2 fruit fly cellular contexts compared by ENCODE assay signal in genomic region chr2L:3327603-3328002, dm6.
A peak's percentile ranks its signal among the peaks of the same experiment; 100 is the strongest.
TF ChIP-seq lines count a peak whose summit lies in the region.

Gene CG33282 (plus strand): TSS chr2L:3327903.

TF ChIP-seq in whole organism, adult, 20 proteins besides CTCF, POLR2A, EP300 and RAD21:
- TF ChIP-seq CG33017 (tag; optimal IDR thresholded peaks at IDR 0.05; lab: Kevin White, UChicago) (peak; percentile 31), bab1 (GFP tag; optimal IDR thresholded peaks at IDR 0.05; lab: Kevin White, UChicago) (no peak)

TF ChIP-seq in whole organism, prepupa, 60 proteins besides CTCF, POLR2A, EP300 and RAD21:
- peak; percentile 9 for TF ChIP-seq svp (GFP tag; lab: Kevin White, UChicago)
- no peak for TF ChIP-seq CG6276 (GFP tag; optimal IDR thresholded peaks at IDR 0.05; lab: Kevin White, UChicago)
